Worm (Caenorhabditis elegans): ENCODE results near the gene vamp-8.

vamp-8 gene

ce11 chrIV:13881754-13882275 lies 16.8 kb upstream of the vamp-8 start, which contains the start of gene rpl-29 (continued):
- TF ChIP-seq egl-27 (tag; optimal IDR thresholded peaks at IDR 0.05): peak; percentile 68
- TF ChIP-seq R02D3.7 (tag; optimal IDR thresholded peaks at IDR 0.05): peak; percentile 98
- TF ChIP-seq gmeb-1 (tag; optimal IDR thresholded peaks at IDR 0.05): peak; percentile 89

ce11 chrIV:13880803-13881202 lies 15.8 kb upstream of the vamp-8 start:
- TF ChIP-seq crh-2 (tag; optimal IDR thresholded peaks at IDR 0.05): peak; percentile 40
- TF ChIP-seq peb-1 (tag; optimal IDR thresholded peaks at IDR 0.05): no peak
- peak in 1 of 2 experiments; percentile 43 for TF ChIP-seq mdl-1 (tag; optimal IDR thresholded peaks at IDR 0.05)
- peak in 1 of 2 experiments; percentile 51 for TF ChIP-seq lsy-2 (tag; optimal IDR thresholded peaks at IDR 0.05)
- TF ChIP-seq C34F6.9 (tag; optimal IDR thresholded peaks at IDR 0.05): peak; percentile 48
- TF ChIP-seq sma-9 (GFP tag; optimal IDR thresholded peaks at IDR 0.05): peak; percentile 54
- TF ChIP-seq sma-9 (tag; optimal IDR thresholded peaks at IDR 0.05): no peak
- TF ChIP-seq nhr-12 (tag; optimal IDR thresholded peaks at IDR 0.05): no peak
- TF ChIP-seq nhr-129 (tag; optimal IDR thresholded peaks at IDR 0.05): peak; percentile 91
- peak; percentile 24 for TF ChIP-seq F13H6.1 (tag; optimal IDR thresholded peaks at IDR 0.05)

- TF ChIP-seq lin-39 (tag; optimal IDR thresholded peaks at IDR 0.05): no peak
- no peak for TF ChIP-seq alr-1 (tag; optimal IDR thresholded peaks at IDR 0.05)
- TF ChIP-seq skn-1 (tag; optimal IDR thresholded peaks at IDR 0.05): no peak
- no peak for TF ChIP-seq elt-1 (tag; optimal IDR thresholded peaks at IDR 0.05)
- no peak for TF ChIP-seq ama-1 (optimal IDR thresholded peaks at IDR 0.05)
- TF ChIP-seq zag-1 (tag; optimal IDR thresholded peaks at IDR 0.05): no peak
- no peak for TF ChIP-seq ztf-11 (tag; optimal IDR thresholded peaks at IDR 0.05)
- TF ChIP-seq aly-2 (tag; optimal IDR thresholded peaks at IDR 0.05): no peak
- TF ChIP-seq fos-1 (tag; optimal IDR thresholded peaks at IDR 0.05): no peak
These were observed 15.4 kb upstream of the vamp-8 start for ce11 chrIV:13880370-13880769.

ce11 chrIV:13879851-13880250 lies 14.9 kb upstream of the vamp-8 start, which contains the start of gene B0513.4:
TSS of gene B0513.4 (plus strand) at chrIV:13880151.
- TF ChIP-seq lin-39 (tag; optimal IDR thresholded peaks at IDR 0.05) (no peak), lsy-2 (tag; optimal IDR thresholded peaks at IDR 0.05) (no peak), elt-1 (tag; optimal IDR thresholded peaks at IDR 0.05) (no peak), nhr-21 (tag; optimal IDR thresholded peaks at IDR 0.05) (no peak), nhr-11 (tag; optimal IDR thresholded peaks at IDR 0.05) (no peak), aly-2 (tag; optimal IDR thresholded peaks at IDR 0.05) (no peak), elt-3 (tag; optimal IDR thresholded peaks at IDR 0.05) (no peak), mbf-1 (tag; optimal IDR thresholded peaks at IDR 0.05) (no peak), F13H6.1 (tag; optimal IDR thresholded peaks at IDR 0.05) (no peak), unc-39 (tag; optimal IDR thresholded peaks at IDR 0.05) (no peak), zag-1 (tag; optimal IDR thresholded peaks at IDR 0.05) (no peak), ZK546.5 (tag; optimal IDR thresholded peaks at IDR 0.05) (no peak), ztf-1 (GFP tag; conservative IDR thresholded peaks at IDR 0.05) (no peak), nhr-25 (tag; optimal IDR thresholded peaks at IDR 0.05) (no peak), R02D3.7 (tag; optimal IDR thresholded peaks at IDR 0.05) (no peak), skn-1 (tag; optimal IDR thresholded peaks at IDR 0.05) (no peak), nhr-12 (tag; optimal IDR thresholded peaks at IDR 0.05) (no peak)

ce11 chrIV:13878738-13879137 lies 13.7 kb upstream of the vamp-8 start:
- TF ChIP-seq lin-39 (tag; optimal IDR thresholded peaks at IDR 0.05) (no peak), ztf-1 (GFP tag; conservative IDR thresholded peaks at IDR 0.05) (no peak), nhr-77 (tag; optimal IDR thresholded peaks at IDR 0.05) (no peak), nhr-6 (tag; optimal IDR thresholded peaks at IDR 0.05) (no peak), C34F6.9 (tag; optimal IDR thresholded peaks at IDR 0.05) (no peak), fos-1 (tag; optimal IDR thresholded peaks at IDR 0.05) (no peak), unc-39 (tag; optimal IDR thresholded peaks at IDR 0.05) (no peak), nhr-21 (tag; optimal IDR thresholded peaks at IDR 0.05) (no peak), lin-13 (GFP tag; optimal IDR thresholded peaks at IDR 0.05) (no peak), ZK546.5 (tag; optimal IDR thresholded peaks at IDR 0.05) (no peak), nhr-23 (tag; optimal IDR thresholded peaks at IDR 0.05) (no peak), nhr-11 (tag; optimal IDR thresholded peaks at IDR 0.05) (no peak)

ce11 chrIV:13878123-13878522 lies 13.1 kb upstream of the vamp-8 start:
- TF ChIP-seq ZK546.5 (tag; optimal IDR thresholded peaks at IDR 0.05): no peak
- no peak for TF ChIP-seq lin-13 (GFP tag; optimal IDR thresholded peaks at IDR 0.05)
- no peak for TF ChIP-seq nhr-11 (tag; optimal IDR thresholded peaks at IDR 0.05)
- no peak for TF ChIP-seq nhr-12 (tag; optimal IDR thresholded peaks at IDR 0.05)
- TF ChIP-seq gmeb-1 (tag; optimal IDR thresholded peaks at IDR 0.05): no peak
